Worm (Caenorhabditis elegans) whole organism, L4 larva: Measurements from ENCODE around the gene scl-8.

Source experiments
- D1046.2 ChIP-seq: fragments of 200-800 bp; sonication (Bioruptor generic); IDR thresholded peaks from 2 replicates; pipeline ENCODE4 v1.3.6; 2022; ENCODE audit warnings: missing genetic modification characterization, missing compliant biosample characterization
- F10B5.3 ChIP-seq: sonication (generic microtip); optimal IDR thresholded peaks from 2 replicates; lab custom pipeline; 2016; ENCODE audit warnings: mild to moderate bottlenecking, missing genetic modification characterization, missing compliant biosample characterization
- F26F4.8 ChIP-seq: fragments of 200-800 bp; sonication (Bioruptor generic); conservative IDR thresholded peaks from 2 replicates; pipeline ENCODE4 v1.3.6; 2022; ENCODE audit warnings: missing genetic modification characterization, missing compliant biosample characterization
- T20F7.1 ChIP-seq: fragments of 200-800 bp; sonication (Bioruptor generic); optimal IDR thresholded peaks from 2 replicates; lab custom pipeline; 2018; ENCODE audit warnings: mild to moderate bottlenecking, missing genetic modification characterization, missing compliant biosample characterization
- T26A8.4 ChIP-seq: fragments of 200-800 bp; sonication (Bioruptor generic); IDR thresholded peaks from 2 replicates; pipeline ENCODE4 v1.3.6; 2022; ENCODE audit warnings: missing genetic modification characterization, missing compliant biosample characterization
- Y105C5A.15 ChIP-seq: fragments of 200-800 bp; sonication (Bioruptor generic); IDR thresholded peaks from 2 replicates; pipeline ENCODE4 v1.3.6; 2022; ENCODE audit warnings: missing genetic modification characterization, missing compliant biosample characterization
- Y48G9A.11 ChIP-seq: fragments of 200-800 bp; sonication (Bioruptor generic); IDR thresholded peaks from 2 replicates; pipeline ENCODE4 v1.3.6; 2022; ENCODE audit warnings: missing genetic modification reagents, missing genetic modification characterization, missing compliant biosample characterization
- Y5F2A.4 ChIP-seq: fragments of 200-800 bp; sonication (Bioruptor generic); optimal IDR thresholded peaks from 2 replicates; lab custom pipeline; 2018; ENCODE audit warnings: mild to moderate bottlenecking, missing genetic modification characterization, missing compliant biosample characterization
- Y75B8A.6 ChIP-seq: fragments of 200-800 bp; sonication (Bioruptor generic); IDR thresholded peaks from 2 replicates; pipeline ENCODE4 v1.3.6; 2022; ENCODE audit warnings: missing genetic modification reagents, missing genetic modification characterization, missing compliant biosample characterization
- aha-1 ChIP-seq: fragments of 150-350 bp; peaks from one replicate; lab custom pipeline; 2014; ENCODE audit warnings: missing biosample characterization, missing genetic modification characterization
- attf-4 ChIP-seq: sonication (generic microtip); optimal IDR thresholded peaks from 3 replicates; lab custom pipeline; 2017; ENCODE audit warnings: missing biosample characterization, missing genetic modification characterization
- ceh-44 ChIP-seq: fragments of 200-800 bp; sonication (Bioruptor generic); IDR thresholded peaks from 2 replicates; pipeline ENCODE4 v1.3.6; 2022; ENCODE audit warnings: missing genetic modification reagents, missing genetic modification characterization, missing compliant biosample characterization
- ceh-62 ChIP-seq: sonication (generic microtip); optimal IDR thresholded peaks from 2 replicates; lab custom pipeline; 2017; ENCODE audit warnings: missing biosample characterization, missing genetic modification characterization
- ces-1 ChIP-seq: fragments of 150-350 bp; sonication (generic microtip); optimal IDR thresholded peaks from 4 replicates; lab custom pipeline; 2014; ENCODE audit warnings: missing biosample characterization, missing genetic modification reagents, missing genetic modification characterization
- daf-16 ChIP-seq, 3 experiments: sonication (generic microtip); optimal IDR thresholded peaks; 2 replicates each; lab custom pipeline; 2016 to 2017; ENCODE audit warnings: missing genetic modification characterization in 3 of 3, missing genetic modification reagents in 3 of 3, mild to moderate bottlenecking in 2 of 3, missing compliant biosample characterization in 2 of 3, missing biosample characterization in 1 of 3, moderate library complexity in 1 of 3
- dmd-6 ChIP-seq: fragments of 200-800 bp; sonication (Bioruptor generic); IDR thresholded peaks from 2 replicates; pipeline ENCODE4 v1.3.6; 2022; ENCODE audit warnings: missing genetic modification reagents, missing genetic modification characterization, missing compliant biosample characterization
- dve-1 ChIP-seq: sonication (generic microtip); optimal IDR thresholded peaks from 2 replicates; lab custom pipeline; 2017; ENCODE audit warnings: antibody characterized with exemption, mild to moderate bottlenecking, missing genetic modification characterization, missing compliant biosample characterization; ENCODE audit not compliant: insufficient read depth
- egl-27 ChIP-seq: sonication (generic microtip); optimal IDR thresholded peaks from 3 replicates; lab custom pipeline; 2017; ENCODE audit warnings: missing biosample characterization, missing genetic modification reagents, missing genetic modification characterization
- egl-43 ChIP-seq: fragments of 200-800 bp; sonication (Bioruptor generic); IDR thresholded peaks from 2 replicates; pipeline ENCODE4 v1.3.6; 2022; ENCODE audit warnings: missing genetic modification reagents, missing genetic modification characterization, missing compliant biosample characterization
- hif-1 ChIP-seq, 2 experiments: sonication (generic microtip); optimal IDR thresholded peaks; 2 replicates each; lab custom pipeline; 2016 to 2017; ENCODE audit warnings: missing compliant biosample characterization in 2 of 2, missing genetic modification characterization in 2 of 2, missing genetic modification reagents in 2 of 2, missing genotype in 2 of 2, mild to moderate bottlenecking in 1 of 2
- hlh-11 ChIP-seq: fragments of 200-800 bp; sonication (Bioruptor generic); optimal IDR thresholded peaks from 2 replicates; lab custom pipeline; 2018; ENCODE audit warnings: mild to moderate bottlenecking, missing genetic modification characterization, missing compliant biosample characterization
- lin-13 ChIP-seq: fragments of 150-350 bp; optimal IDR thresholded peaks from 2 replicates; lab custom pipeline; 2014; ENCODE audit warnings: missing biosample characterization, missing genetic modification reagents, missing genetic modification characterization
- lin-15B ChIP-seq: fragments of 150-350 bp; sonication (generic microtip); optimal IDR thresholded peaks from 3 replicates; lab custom pipeline; 2014; ENCODE audit warnings: missing biosample characterization, missing genetic modification characterization
- lin-39 ChIP-seq: fragments of 150-350 bp; optimal IDR thresholded peaks from 2 replicates; lab custom pipeline; 2014; ENCODE audit warnings: missing biosample characterization, missing genetic modification reagents, missing genetic modification characterization
- lsy-2 ChIP-seq, 2 experiments: fragments of 150-350 bp in 1 of 2; sonication (generic microtip) in 1 of 2; optimal IDR thresholded peaks; 2 replicates each; lab custom pipeline; 2014 to 2017; ENCODE audit warnings: missing biosample characterization in 2 of 2, missing genetic modification characterization in 2 of 2
- madf-5 ChIP-seq, 2 experiments: fragments of 200-800 bp; sonication (Bioruptor generic); IDR thresholded peaks; 2 replicates each; pipeline ENCODE4 v1.3.6; 2022; ENCODE audit warnings: missing compliant biosample characterization in 2 of 2, missing genetic modification characterization in 2 of 2
- mdl-1 ChIP-seq, 2 experiments: fragments of 150-350 bp in 1 of 2; sonication (generic microtip) in 1 of 2; optimal IDR thresholded peaks; 2 replicates each; lab custom pipeline; 2014 to 2017; ENCODE audit warnings: missing biosample characterization in 2 of 2, missing genetic modification characterization in 2 of 2
- mdt-29 ChIP-seq: fragments of 200-800 bp; sonication (Bioruptor generic); IDR thresholded peaks from 2 replicates; pipeline ENCODE4 v1.3.6; 2022; ENCODE audit warnings: missing genetic modification reagents, missing genetic modification characterization, missing compliant biosample characterization
- mes-2 ChIP-seq: sonication (generic microtip); optimal IDR thresholded peaks from 2 replicates; lab custom pipeline; 2016; ENCODE audit warnings: missing genotype, mild to moderate bottlenecking, missing genetic modification characterization, missing compliant biosample characterization; ENCODE audit not compliant: poor library complexity, severe bottlenecking
- mxl-3 ChIP-seq: fragments of 200-800 bp; sonication (Bioruptor generic); optimal IDR thresholded peaks from 2 replicates; lab custom pipeline; 2018; ENCODE audit warnings: mild to moderate bottlenecking, missing genetic modification characterization, missing compliant biosample characterization
- nhr-10 ChIP-seq: fragments of 150-350 bp; optimal IDR thresholded peaks from 2 replicates; lab custom pipeline; 2014; ENCODE audit warnings: missing biosample characterization, missing genetic modification characterization
- nhr-11 ChIP-seq: fragments of 150-350 bp; optimal IDR thresholded peaks from 2 replicates; lab custom pipeline; 2014; ENCODE audit warnings: missing biosample characterization, missing genetic modification characterization
- nhr-28 ChIP-seq: fragments of 150-350 bp; optimal IDR thresholded peaks from 2 replicates; lab custom pipeline; 2014; ENCODE audit warnings: missing biosample characterization, missing genetic modification characterization
- nhr-42 ChIP-seq: fragments of 200-800 bp; sonication (Bioruptor generic); IDR thresholded peaks from 2 replicates; pipeline ENCODE4 v1.3.6; 2022; ENCODE audit warnings: missing genetic modification characterization, missing compliant biosample characterization
- nhr-76 ChIP-seq: fragments of 150-350 bp; optimal IDR thresholded peaks from 2 replicates; lab custom pipeline; 2014; ENCODE audit warnings: missing biosample characterization, missing genetic modification characterization
- php-3 ChIP-seq: fragments of 200-800 bp; sonication (Bioruptor generic); IDR thresholded peaks from 2 replicates; pipeline ENCODE4 v1.3.6; 2022; ENCODE audit warnings: missing genetic modification reagents, missing genetic modification characterization, missing compliant biosample characterization
- saeg-2 ChIP-seq: fragments of 200-800 bp; sonication (Bioruptor generic); IDR thresholded peaks from 2 replicates; pipeline ENCODE4 v1.3.6; 2022; ENCODE audit warnings: missing genetic modification reagents, missing genetic modification characterization, missing compliant biosample characterization
- set-16 ChIP-seq: fragments of 200-800 bp; sonication (Bioruptor generic); IDR thresholded peaks from 2 replicates; pipeline ENCODE4 v1.3.6; 2022; ENCODE audit warnings: missing genetic modification reagents, missing genetic modification characterization, missing compliant biosample characterization
- snpc-1.2 ChIP-seq: fragments of 200-800 bp; sonication (Bioruptor generic); IDR thresholded peaks from 2 replicates; pipeline ENCODE4 v1.3.6; 2022; ENCODE audit warnings: missing genetic modification reagents, missing genetic modification characterization, missing compliant biosample characterization
- vab-7 ChIP-seq: fragments of 200-800 bp; sonication (Bioruptor generic); IDR thresholded peaks from 2 replicates; pipeline ENCODE4 v1.3.6; 2022; ENCODE audit warnings: missing genetic modification reagents, missing genetic modification characterization, missing compliant biosample characterization
- ztf-7 ChIP-seq: fragments of 150-350 bp; optimal IDR thresholded peaks from 2 replicates; lab custom pipeline; 2014; ENCODE audit warnings: missing biosample characterization, missing genetic modification characterization

scl-8 gene

ce11 chrIV:13059284-13059683 is 12.3 kb upstream of the scl-8 start, which contains the start of gene scl-3:
Gene scl-3, plus strand, starts transcription at chrIV:13059584.
- peak; percentile 20 for TF ChIP-seq aha-1 (tag; lab: Kevin White, UChicago)
- no peak for TF ChIP-seq T26A8.4 (GFP tag; lab: Robert Waterston, UW)

DNA sequence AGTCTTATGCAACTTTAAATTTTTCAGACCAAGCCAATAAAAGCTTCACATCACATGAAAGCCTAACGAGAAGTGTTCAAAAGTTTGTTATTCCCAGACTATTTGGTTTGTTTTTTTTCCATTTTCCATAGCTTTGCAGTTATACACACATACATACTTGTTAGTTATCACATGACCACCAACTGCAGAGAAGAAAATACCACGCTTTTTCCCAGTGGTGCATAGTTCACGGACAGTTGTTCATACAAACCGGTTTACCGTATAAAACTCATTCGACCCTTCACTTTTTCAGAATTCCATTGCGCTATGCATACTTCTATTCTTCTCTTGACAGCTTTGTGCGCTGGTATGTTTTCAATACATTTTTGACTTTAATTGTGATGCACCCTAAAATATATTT is 7.8 kb upstream of the scl-8 start, which contains the start of gene scl-5:
TSS of gene scl-5 (plus strand) at position 301 of the 400 bp plus-strand sequence.
- TF ChIP-seq php-3 (GFP tag; lab: Robert Waterston, UW) (no peak), Y105C5A.15 (GFP tag; lab: Robert Waterston, UW) (no peak), T26A8.4 (GFP tag; lab: Robert Waterston, UW) (no peak)

DNA sequence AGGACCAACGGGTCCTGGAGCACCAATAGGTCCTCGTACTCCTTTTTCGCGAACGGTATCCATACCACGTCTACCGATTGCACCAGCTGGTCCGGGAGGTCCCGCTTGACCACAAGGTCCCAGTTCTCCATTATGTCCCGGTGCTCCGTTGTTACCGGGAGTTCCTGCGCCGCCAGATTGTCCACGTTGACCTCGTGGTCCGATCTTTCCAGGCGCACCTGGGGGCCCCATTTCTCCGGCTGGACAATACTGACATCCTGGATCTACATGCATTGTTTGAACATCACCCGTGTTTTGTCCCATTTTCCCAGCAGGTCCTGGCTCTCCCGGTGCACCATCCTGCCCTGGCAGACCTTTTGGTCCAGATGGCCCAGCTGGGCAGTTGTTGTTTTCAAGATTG is 5.5 kb upstream of the scl-8 start:
- TF ChIP-seq set-16 (GFP tag; lab: Robert Waterston, UW) (peak; percentile 68; the same call in 1 of the 2 replicates), lsy-2 (tag; optimal IDR thresholded peaks at IDR 0.05; lab: Kevin White, UChicago) (no peak), aha-1 (tag; lab: Kevin White, UChicago) (peak; percentile 80), nhr-10 (no peak), egl-43 (GFP tag; lab: Robert Waterston, UW) (0 out of 2 replicates have a peak, but pooled peaks have one; percentile 36)

ce11 chrIV:13067200-13067599 is 4.3 kb upstream of the scl-8 start, which contains the start of gene col-131:
Gene col-131, minus strand, starts transcription at chrIV:13067300.
- TF ChIP-seq snpc-1.2 (GFP tag; lab: Robert Waterston, UW) (no peak), ztf-7 (no peak), ceh-44 (GFP tag; lab: Robert Waterston, UW) (no peak), T20F7.1 (GFP tag; lab: Kevin White, UChicago) (no peak), lin-15B (no peak), mes-2 (tag; lab: Kevin White, UChicago) (no peak), saeg-2 (GFP tag; lab: Robert Waterston, UW) (no peak), Y105C5A.15 (GFP tag; lab: Robert Waterston, UW) (no peak), D1046.2 (GFP tag; lab: Robert Waterston, UW) (no peak), egl-27 (no peak), lin-13 (no peak), ceh-62 (no peak), hif-1 (tag; optimal IDR thresholded peaks at IDR 0.05; lab: Kevin White, UChicago) (no peak), lin-39 (no peak), nhr-28 (tag; lab: Kevin White, UChicago) (no peak), nhr-11 (tag; lab: Kevin White, UChicago) (no peak), daf-16 (GFP tag; optimal IDR thresholded peaks at IDR 0.05; lab: Kevin White, UChicago) (no peak), daf-16 (tag; optimal IDR thresholded peaks at IDR 0.05; lab: Kevin White, UChicago) (no peak), nhr-42 (GFP tag; lab: Robert Waterston, UW) (no peak)
- TF ChIP-seq, all 104 proteins: peak for 0

DNA sequence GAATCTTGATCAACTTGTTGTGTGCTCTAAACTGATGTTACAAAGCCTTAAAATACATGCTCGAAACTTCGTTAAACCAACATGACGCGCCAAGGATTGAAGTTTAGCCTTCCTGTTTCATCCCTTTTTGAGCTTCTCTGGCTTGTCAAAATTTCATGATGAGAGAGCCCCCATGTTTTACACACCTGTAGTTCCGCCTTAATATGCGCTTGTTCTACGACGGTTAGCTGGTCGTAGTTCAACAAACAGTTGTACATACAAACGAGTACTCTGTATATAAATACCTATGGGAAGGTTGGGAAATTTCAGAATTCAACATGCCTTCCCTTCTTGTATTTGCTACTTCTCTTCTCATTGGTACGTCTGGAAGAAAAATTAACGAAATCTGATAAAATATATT is 3.1 kb upstream of the scl-8 start, which contains the start of gene scl-6:
TSS of gene scl-6 (plus strand) at position 301 of the 400 bp plus-strand sequence.
- no peak for TF ChIP-seq F10B5.3 (tag; lab: Kevin White, UChicago)
- TF ChIP-seq mdl-1 (tag; optimal IDR thresholded peaks at IDR 0.05; lab: Kevin White, UChicago) = no peak
- no peak for TF ChIP-seq dve-1
- TF ChIP-seq mdt-29 = no peak

DNA sequence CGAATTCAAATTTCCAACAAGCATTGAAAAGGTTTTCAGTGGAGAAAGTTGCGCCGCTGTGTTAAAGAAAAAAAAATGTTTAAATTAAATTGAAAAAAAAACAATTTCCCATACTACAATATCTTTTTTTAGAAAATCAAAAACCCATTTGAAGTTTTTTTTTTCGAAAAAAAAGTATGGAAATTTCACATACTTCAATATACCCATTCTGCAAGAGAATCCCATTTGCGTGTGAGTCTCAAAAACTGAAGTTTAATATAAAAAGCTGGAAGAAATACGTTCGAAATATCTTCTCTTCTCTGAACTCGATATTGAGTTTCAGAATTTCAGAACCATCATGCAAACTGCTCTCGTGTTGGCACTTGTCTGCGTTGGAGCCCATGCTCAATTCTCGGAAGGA is 1.4 kb upstream of the scl-8 start, which contains the start of gene scl-7:
TSS of gene scl-7 (plus strand) at position 301 of the 400 bp plus-strand sequence.
- no peak for TF ChIP-seq madf-5 (GFP tag; IDR thresholded peaks at IDR 0.05; lab: Robert Waterston, UW)
- TF ChIP-seq Y48G9A.11 = no peak
- TF ChIP-seq vab-7 (GFP tag; lab: Robert Waterston, UW) = no peak
- no peak for TF ChIP-seq Y75B8A.6 (GFP tag; lab: Robert Waterston, UW)
- no peak for TF ChIP-seq hlh-11 (tag; lab: Kevin White, UChicago)
- no peak for TF ChIP-seq dmd-6 (GFP tag; lab: Robert Waterston, UW)
- TF ChIP-seq Y5F2A.4 = no peak
- no peak for TF ChIP-seq nhr-76 (tag; lab: Kevin White, UChicago)
- TF ChIP-seq F26F4.8 (GFP tag; lab: Robert Waterston, UW) = no peak
- no peak for TF ChIP-seq attf-4 (tag; lab: Kevin White, UChicago)
- TF ChIP-seq mxl-3 = no peak
- TF ChIP-seq aha-1 (tag; lab: Kevin White, UChicago) = no peak
- TF ChIP-seq ces-1 (GFP tag; lab: Kevin White, UChicago) = no peak
- TF ChIP-seq, all 104 proteins: peak for 0
